Worm (Caenorhabditis elegans) whole organism, L4 larva: ENCODE data around the gene tmed-10.
A peak's percentile ranks its signal among the peaks of the same experiment; 100 is the strongest.

Experiments used
- D1046.2 ChIP-seq: fragments of 200-800 bp; sonication (Bioruptor generic); IDR thresholded peaks from 2 replicates; pipeline ENCODE4 v1.3.6; 2022; ENCODE audit warnings: missing genetic modification characterization, missing compliant biosample characterization
- F49E8.2 ChIP-seq: sonication (generic microtip); optimal IDR thresholded peaks from 2 replicates; lab custom pipeline; 2016; ENCODE audit warnings: missing compliant biosample characterization, mild to moderate bottlenecking, missing genetic modification characterization, borderline replicate concordance
- Y5F2A.4 ChIP-seq: fragments of 200-800 bp; sonication (Bioruptor generic); optimal IDR thresholded peaks from 2 replicates; lab custom pipeline; 2018; ENCODE audit warnings: mild to moderate bottlenecking, missing genetic modification characterization, missing compliant biosample characterization
- ZK337.2 ChIP-seq: fragments of 200-800 bp; sonication (Bioruptor generic); IDR thresholded peaks from 2 replicates; pipeline ENCODE4 v1.3.6; 2022; ENCODE audit warnings: missing genetic modification reagents, missing genetic modification characterization, missing compliant biosample characterization
- aha-1 ChIP-seq: fragments of 150-350 bp; peaks from one replicate; lab custom pipeline; 2014; ENCODE audit warnings: missing biosample characterization, missing genetic modification characterization
- ces-1 ChIP-seq: fragments of 150-350 bp; sonication (generic microtip); optimal IDR thresholded peaks from 4 replicates; lab custom pipeline; 2014; ENCODE audit warnings: missing biosample characterization, missing genetic modification reagents, missing genetic modification characterization
- cey-2 ChIP-seq: sonication (generic microtip); optimal IDR thresholded peaks from 3 replicates; lab custom pipeline; 2017; ENCODE audit warnings: missing genetic modification characterization, mild to moderate bottlenecking, missing compliant biosample characterization, antibody characterized with exemption, borderline replicate concordance; ENCODE audit not compliant: insufficient read depth
- daf-19 ChIP-seq: fragments of 200-800 bp; sonication (Bioruptor generic); conservative IDR thresholded peaks from 2 replicates; pipeline ENCODE4 v1.3.6; 2022; ENCODE audit warnings: missing genetic modification characterization, missing compliant biosample characterization
- dpl-1 ChIP-seq: fragments of 150-350 bp; optimal IDR thresholded peaks from 2 replicates; lab custom pipeline; 2014; ENCODE audit warnings: missing biosample characterization, missing genetic modification reagents, missing genetic modification characterization
- egl-27 ChIP-seq: sonication (generic microtip); optimal IDR thresholded peaks from 3 replicates; lab custom pipeline; 2017; ENCODE audit warnings: missing biosample characterization, missing genetic modification reagents, missing genetic modification characterization
- fkh-10 ChIP-seq: fragments of 150-350 bp; optimal IDR thresholded peaks from 2 replicates; lab custom pipeline; 2014; ENCODE audit warnings: missing biosample characterization, missing genetic modification reagents, missing genetic modification characterization
- fos-1 ChIP-seq: fragments of 150-350 bp; optimal IDR thresholded peaks from 2 replicates; lab custom pipeline; 2014; ENCODE audit warnings: missing biosample characterization, missing genetic modification characterization
- hif-1 ChIP-seq, 2 experiments: sonication (generic microtip); optimal IDR thresholded peaks; 2 replicates each; lab custom pipeline; 2016 to 2017; ENCODE audit warnings: missing compliant biosample characterization in 2 of 2, missing genetic modification characterization in 2 of 2, missing genetic modification reagents in 2 of 2, missing genotype in 2 of 2, mild to moderate bottlenecking in 1 of 2
- lin-1 ChIP-seq: fragments of 200-800 bp; sonication (Bioruptor generic); IDR thresholded peaks from 2 replicates; pipeline ENCODE4 v1.3.6; 2022; ENCODE audit warnings: missing genetic modification reagents, missing genetic modification characterization, missing compliant biosample characterization
- lin-13 ChIP-seq: fragments of 150-350 bp; optimal IDR thresholded peaks from 2 replicates; lab custom pipeline; 2014; ENCODE audit warnings: missing biosample characterization, missing genetic modification reagents, missing genetic modification characterization
- lin-15B ChIP-seq: fragments of 150-350 bp; sonication (generic microtip); optimal IDR thresholded peaks from 3 replicates; lab custom pipeline; 2014; ENCODE audit warnings: missing biosample characterization, missing genetic modification characterization
- lsy-2 ChIP-seq, 2 experiments: fragments of 150-350 bp in 1 of 2; sonication (generic microtip) in 1 of 2; optimal IDR thresholded peaks; 2 replicates each; lab custom pipeline; 2014 to 2017; ENCODE audit warnings: missing biosample characterization in 2 of 2, missing genetic modification characterization in 2 of 2
- mdt-29 ChIP-seq: fragments of 200-800 bp; sonication (Bioruptor generic); IDR thresholded peaks from 2 replicates; pipeline ENCODE4 v1.3.6; 2022; ENCODE audit warnings: missing genetic modification reagents, missing genetic modification characterization, missing compliant biosample characterization
- mes-2 ChIP-seq: sonication (generic microtip); optimal IDR thresholded peaks from 2 replicates; lab custom pipeline; 2016; ENCODE audit warnings: missing genotype, mild to moderate bottlenecking, missing genetic modification characterization, missing compliant biosample characterization; ENCODE audit not compliant: poor library complexity, severe bottlenecking
- mxl-2 ChIP-seq: fragments of 200-800 bp; sonication (Bioruptor generic); conservative IDR thresholded peaks from 2 replicates; pipeline ENCODE4 v1.3.6; 2022; ENCODE audit warnings: missing genetic modification reagents, missing genetic modification characterization, missing compliant biosample characterization
- nhr-10 ChIP-seq: fragments of 150-350 bp; optimal IDR thresholded peaks from 2 replicates; lab custom pipeline; 2014; ENCODE audit warnings: missing biosample characterization, missing genetic modification characterization
- nhr-102 ChIP-seq: sonication (generic microtip); optimal IDR thresholded peaks from 2 replicates; lab custom pipeline; 2016; ENCODE audit warnings: mild to moderate bottlenecking, missing genetic modification characterization, moderate library complexity, missing compliant biosample characterization
- nhr-25 ChIP-seq: sonication (generic microtip); optimal IDR thresholded peaks from 2 replicates; lab custom pipeline; 2017; ENCODE audit warnings: missing genetic modification characterization, mild to moderate bottlenecking, missing compliant biosample characterization, antibody characterized with exemption, moderate library complexity, borderline replicate concordance; ENCODE audit not compliant: insufficient read depth
- nhr-48 ChIP-seq: sonication (generic microtip); optimal IDR thresholded peaks from 2 replicates; lab custom pipeline; 2016; ENCODE audit warnings: mild to moderate bottlenecking, missing genetic modification characterization, missing compliant biosample characterization
- nhr-77 ChIP-seq: fragments of 150-350 bp; optimal IDR thresholded peaks from 2 replicates; lab custom pipeline; 2014; ENCODE audit warnings: missing biosample characterization, missing genetic modification characterization
- sdz-12 ChIP-seq: fragments of 200-800 bp; sonication (Bioruptor generic); optimal IDR thresholded peaks from 2 replicates; lab custom pipeline; 2018; ENCODE audit warnings: mild to moderate bottlenecking, missing genetic modification characterization, missing compliant biosample characterization
- unc-62 ChIP-seq, 3 experiments: fragments of 150-350 bp in 1 of 3; sonication (generic microtip); optimal IDR thresholded peaks in 2 of 3; peaks in 1 of 3; 1 replicate in 1 of 3; 2 replicates in 2 of 3; lab custom pipeline; 2014 to 2017; ENCODE audit warnings: missing biosample characterization in 3 of 3, missing genetic modification characterization in 3 of 3, missing genetic modification reagents in 3 of 3, missing genotype in 1 of 3
- zag-1 ChIP-seq: fragments of 150-350 bp; optimal IDR thresholded peaks from 2 replicates; lab custom pipeline; 2014; ENCODE audit warnings: missing biosample characterization, missing genetic modification characterization
- zip-2 ChIP-seq: fragments of 150-350 bp; optimal IDR thresholded peaks from 2 replicates; lab custom pipeline; 2014; ENCODE audit warnings: missing biosample characterization, missing genetic modification characterization
- ztf-11 ChIP-seq: fragments of 150-350 bp; optimal IDR thresholded peaks from 2 replicates; lab custom pipeline; 2014; ENCODE audit warnings: missing biosample characterization, missing genetic modification characterization

Gene tmed-10

ce11 chrV:11375150-11375792 is 48.5 kb upstream of the tmed-10 start, which contains the start of gene cnb-1 (continued):
- TF ChIP-seq dpl-1 (GFP tag; lab: Kevin White, UChicago), result no peak
- TF ChIP-seq mxl-2 (GFP tag; lab: Robert Waterston, UW), result no peak
- TF ChIP-seq Y5F2A.4 (GFP tag; lab: Kevin White, UChicago), result no peak
- TF ChIP-seq mdt-29 (GFP tag; lab: Robert Waterston, UW), result no peak
- no peak for TF ChIP-seq ztf-11 (tag; lab: Kevin White, UChicago)
- TF ChIP-seq lin-13 (GFP tag; lab: Kevin White, UChicago), result no peak
- TF ChIP-seq zag-1 (tag; lab: Kevin White, UChicago), result no peak
- peak; percentile 29 for TF ChIP-seq mes-2
- TF ChIP-seq nhr-102, result no peak

ce11 chrV:11373918-11374317 is 47.2 kb upstream of the tmed-10 start:
- no peak for TF ChIP-seq egl-27 (tag; lab: Kevin White, UChicago)
- no peak for TF ChIP-seq nhr-102
- no peak for TF ChIP-seq nhr-10 (tag; lab: Kevin White, UChicago)
- TF ChIP-seq fkh-10 (GFP tag; lab: Kevin White, UChicago), result no peak
- TF ChIP-seq lin-15B (tag; lab: Kevin White, UChicago), result no peak
- TF ChIP-seq zip-2 (tag; lab: Kevin White, UChicago), result no peak
- TF ChIP-seq nhr-48 (tag; lab: Kevin White, UChicago), result no peak
- no peak for TF ChIP-seq nhr-77
- no peak for TF ChIP-seq lin-1 (GFP tag; lab: Robert Waterston, UW)
- no peak for TF ChIP-seq daf-19 (GFP tag; lab: Robert Waterston, UW)
- no peak for TF ChIP-seq sdz-12
- TF ChIP-seq lin-13 (GFP tag; lab: Kevin White, UChicago), result no peak
- TF ChIP-seq cey-2, result no peak

- no peak for TF ChIP-seq fos-1
- TF ChIP-seq aha-1 (tag; lab: Kevin White, UChicago), result peak; percentile 91
Measured at ce11 chrV:11372284-11372878, 45.6 kb upstream of the tmed-10 start.

- no peak for TF ChIP-seq F49E8.2 (tag; lab: Kevin White, UChicago)
- peak; percentile 75 for TF ChIP-seq aha-1 (tag; lab: Kevin White, UChicago)
Measured at ce11 chrV:11366129-11366528, 39.4 kb upstream of the tmed-10 start, which contains the start of gene dop-5. Gene dop-5, minus strand, starts transcription at chrV:11366229.

ce11 chrV:11363575-11363974 is 36.8 kb upstream of the tmed-10 start:
- TF ChIP-seq unc-62 (GFP tag; optimal IDR thresholded peaks at IDR 0.05 in 1 of 2; lab: Kevin White, UChicago), result peak in 1 of 2 experiments; percentile 57
- TF ChIP-seq unc-62 (tag; optimal IDR thresholded peaks at IDR 0.05; lab: Kevin White, UChicago), result no peak
- TF ChIP-seq aha-1 (tag; lab: Kevin White, UChicago), result peak; percentile 92
- TF ChIP-seq ZK337.2 (GFP tag; lab: Robert Waterston, UW), result no peak
- no peak for TF ChIP-seq hif-1 (tag; optimal IDR thresholded peaks at IDR 0.05; lab: Kevin White, UChicago)
- no peak for TF ChIP-seq D1046.2 (GFP tag; lab: Robert Waterston, UW)
- no peak for TF ChIP-seq nhr-25

ce11 chrV:11354264-11354663 is 27.5 kb upstream of the tmed-10 start:
- no peak for TF ChIP-seq lsy-2 (tag; optimal IDR thresholded peaks at IDR 0.05; lab: Kevin White, UChicago)
- peak; percentile 75 for TF ChIP-seq ces-1 (GFP tag; lab: Kevin White, UChicago)
